In genomic region chrV:12934976-12935375, ce11 we compare ENCODE assay signal across 1 worm cellular context.
TF ChIP-seq lines count a peak whose summit lies in the region.

TSS of gene T16G1.7 (minus strand) at chrV:12935112.

TF ChIP-seq in whole organism, L1 larva, 84 proteins besides CTCF, POLR2A, EP300 and RAD21 (continued from another document):
- TF ChIP-seq aly-2 (tag; optimal IDR thresholded peaks at IDR 0.05; lab: Kevin White, UChicago) (no peak), fkh-10 (GFP tag; optimal IDR thresholded peaks at IDR 0.05; lab: Kevin White, UChicago) (no peak), snpc-4 (tag; optimal IDR thresholded peaks at IDR 0.05; lab: Kevin White, UChicago) (no peak), efl-3 (GFP tag; optimal IDR thresholded peaks at IDR 0.05; lab: Kevin White, UChicago) (no peak), nhr-11 (tag; optimal IDR thresholded peaks at IDR 0.05; lab: Kevin White, UChicago) (no peak), xbp-1 (tag; optimal IDR thresholded peaks at IDR 0.05; lab: Kevin White, UChicago) (no peak), nhr-90 (tag; optimal IDR thresholded peaks at IDR 0.05; lab: Kevin White, UChicago; ENCODE audit: poor library complexity) (no peak), ztf-4 (tag; optimal IDR thresholded peaks at IDR 0.05; lab: Kevin White, UChicago) (no peak), rnt-1 (tag; optimal IDR thresholded peaks at IDR 0.05; lab: Kevin White, UChicago) (no peak), hlh-4 (tag; optimal IDR thresholded peaks at IDR 0.05; lab: Kevin White, UChicago) (no peak), lin-13 (GFP tag; optimal IDR thresholded peaks at IDR 0.05; lab: Kevin White, UChicago) (no peak), nhr-77 (tag; optimal IDR thresholded peaks at IDR 0.05; lab: Kevin White, UChicago) (no peak), lin-14 (GFP tag; optimal IDR thresholded peaks at IDR 0.05; lab: Kevin White, UChicago) (peak; percentile 30)
